ENCODE assay signal across 5 fruit fly cellular contexts in genomic region chr2L:16446975-16447509, dm6.
TF ChIP-seq lines count a peak whose summit lies in the region.

Gene Idgf2 (plus strand): TSS chr2L:16447330.

- no peak for TF ChIP-seq CTCF in whole organism, embryonic (GFP tag; optimal IDR thresholded peaks at IDR 0.05; lab: Kevin White, UChicago)

TF ChIP-seq in whole organism, adult, 20 proteins besides CTCF, POLR2A, EP300 and RAD21:
- no peak for TF ChIP-seq Hr96 (GFP tag; optimal IDR thresholded peaks at IDR 0.05; lab: Kevin White, UChicago)
- TF ChIP-seq pad (GFP tag; optimal IDR thresholded peaks at IDR 0.05; lab: Kevin White, UChicago), result peak; percentile 80
- TF ChIP-seq bab1 (GFP tag; optimal IDR thresholded peaks at IDR 0.05; lab: Kevin White, UChicago), result no peak
- TF ChIP-seq Mnt (GFP tag; optimal IDR thresholded peaks at IDR 0.05; lab: Kevin White, UChicago), result no peak
- TF ChIP-seq kay (GFP tag; lab: Kevin White, UChicago; ENCODE audit: borderline replicate concordance), result peak; percentile 77
- no peak for TF ChIP-seq tj (GFP tag; optimal IDR thresholded peaks at IDR 0.05; lab: Kevin White, UChicago)

TF ChIP-seq in whole organism, embryonic, 481 proteins besides CTCF, POLR2A, EP300 and RAD21:
- TF ChIP-seq Deaf1 (tag; optimal IDR thresholded peaks at IDR 0.05; lab: Kevin White, UChicago) (peak; percentile 69), chinmo (GFP tag; IDR thresholded peaks at IDR 0.05; lab: Robert Waterston, UW; ENCODE audit: partially characterized antibody) (0 out of 4 replicates have a peak, but pooled peaks have one; percentile 49), Med (GFP tag; lab: Kevin White, UChicago) (peak; percentile 30), CG9609 (GFP tag; optimal IDR thresholded peaks at IDR 0.05; lab: Kevin White, UChicago) (no peak), CG34376 (GFP tag; optimal IDR thresholded peaks at IDR 0.05; lab: Kevin White, UChicago) (peak; percentile 61), sug (tag; optimal IDR thresholded peaks at IDR 0.05; lab: Kevin White, UChicago) (peak; percentile 34), pb (GFP tag; optimal IDR thresholded peaks at IDR 0.05; lab: Kevin White, UChicago) (no peak), Blimp-1 (GFP tag; optimal IDR thresholded peaks at IDR 0.05; lab: Kevin White, UChicago) (peak; percentile 60), yki (optimal IDR thresholded peaks at IDR 0.05; lab: Kevin White, UChicago) (no peak), Hr78 (GFP tag; optimal IDR thresholded peaks at IDR 0.05; lab: Kevin White, UChicago) (peak in 1 of 2 experiments; percentile 30), CG8765 (GFP tag; IDR thresholded peaks at IDR 0.05; lab: Robert Waterston, UW) (no peak), hkb (optimal IDR thresholded peaks at IDR 0.05; lab: Kevin White, UChicago) (no peak), hkb (GFP tag; IDR thresholded peaks at IDR 0.05; lab: Robert Waterston, UW) (no peak), caup (GFP tag; optimal IDR thresholded peaks at IDR 0.05; lab: Kevin White, UChicago; ENCODE audit: severe bottlenecking) (no peak), Pdp1 (GFP tag; optimal IDR thresholded peaks at IDR 0.05; lab: Kevin White, UChicago) (peak in 1 of 2 experiments; percentile 23), luna (GFP tag; optimal IDR thresholded peaks at IDR 0.05; lab: Kevin White, UChicago) (no peak)

TF ChIP-seq in whole organism, prepupa, 60 proteins besides CTCF, POLR2A, EP300 and RAD21:
- no peak for TF ChIP-seq salr (GFP tag; optimal IDR thresholded peaks at IDR 0.05; lab: Kevin White, UChicago)
- TF ChIP-seq fd59A (GFP tag; optimal IDR thresholded peaks at IDR 0.05; lab: Kevin White, UChicago), result no peak
- no peak for TF ChIP-seq eg (GFP tag; IDR thresholded peaks at IDR 0.05; lab: Robert Waterston, UW)
- TF ChIP-seq vri (GFP tag; optimal IDR thresholded peaks at IDR 0.05; lab: Kevin White, UChicago), result peak; percentile 40
- no peak for TF ChIP-seq spab (GFP tag; optimal IDR thresholded peaks at IDR 0.05; lab: Kevin White, UChicago)
- peak; percentile 96 for TF ChIP-seq svp (GFP tag; lab: Kevin White, UChicago)
- peak; percentile 72 for TF ChIP-seq Blimp-1 (GFP tag; optimal IDR thresholded peaks at IDR 0.05; lab: Kevin White, UChicago)
TF ChIP-seq in whole organism, prepupa: peak in this region for 3.

TF ChIP-seq in whole organism, pupa, 21 proteins besides CTCF, POLR2A, EP300 and RAD21:
- TF ChIP-seq rn (GFP tag; IDR thresholded peaks at IDR 0.05; lab: Robert Waterston, UW) (no peak), CG13204 (GFP tag; optimal IDR thresholded peaks at IDR 0.05; lab: Kevin White, UChicago) (no peak), Ets98B (GFP tag; IDR thresholded peaks at IDR 0.05; lab: Robert Waterston, UW) (no peak), CG32121 (GFP tag; IDR thresholded peaks at IDR 0.05; lab: Robert Waterston, UW) (no peak), D1 (tag; optimal IDR thresholded peaks at IDR 0.05; lab: Kevin White, UChicago) (no peak), CG8159 (tag; optimal IDR thresholded peaks at IDR 0.05; lab: Kevin White, UChicago) (no peak), Pif1B (GFP tag; optimal IDR thresholded peaks at IDR 0.05; lab: Kevin White, UChicago) (no peak), CG12605 (GFP tag; IDR thresholded peaks at IDR 0.05; lab: Robert Waterston, UW) (0 out of 2 replicates have a peak, but pooled peaks have one; percentile 29), CG4496 (GFP tag; IDR thresholded peaks at IDR 0.05; lab: Robert Waterston, UW) (0 out of 3 replicates have a peak, but pooled peaks have one; percentile 11)
TF ChIP-seq in whole organism, pupa: peak in this region for 2.

TF ChIP-seq in whole organism, wandering third instar larva, 38 proteins besides CTCF, POLR2A, EP300 and RAD21:
- TF ChIP-seq br (GFP tag; optimal IDR thresholded peaks at IDR 0.05; lab: Kevin White, UChicago), result peak; percentile 11
- TF ChIP-seq Rel (GFP tag; optimal IDR thresholded peaks at IDR 0.05; lab: Kevin White, UChicago), result no peak
- TF ChIP-seq Rel (tag; optimal IDR thresholded peaks at IDR 0.05; lab: Kevin White, UChicago), result peak; percentile 71
- no peak for TF ChIP-seq CG9705 (GFP tag; optimal IDR thresholded peaks at IDR 0.05; lab: Kevin White, UChicago)
